Fruit fly (Drosophila melanogaster) whole organism, embryonic: Measurements from ENCODE around the gene CG31211.

Experiments
- B-H2 ChIP-seq: fragments of 200-800 bp; sonication (Bioruptor generic); optimal IDR thresholded peaks from 2 replicates; lab custom pipeline; 2018; ENCODE audit warnings: missing biosample characterization, mild to moderate bottlenecking, missing genetic modification characterization
- Bgb ChIP-seq: fragments of 200-800 bp; sonication (Bioruptor generic); IDR thresholded peaks from 2 replicates; pipeline ENCODE4 v1.3.6; 2022; ENCODE audit warnings: missing biosample characterization, missing genetic modification characterization; ENCODE audit not compliant: partially characterized antibody
- Bteb2 ChIP-seq: fragments of 200-800 bp; sonication (Bioruptor generic); optimal IDR thresholded peaks from 2 replicates; lab custom pipeline; 2016; ENCODE audit warnings: missing biosample characterization, missing genetic modification characterization
- CG10267 ChIP-seq: fragments of 200-800 bp; sonication (Bioruptor generic); optimal IDR thresholded peaks from 2 replicates; lab custom pipeline; 2018; ENCODE audit warnings: missing biosample characterization, mild to moderate bottlenecking, missing genetic modification characterization, moderate library complexity
- CG10274 ChIP-seq: fragments of 200-800 bp; sonication (Bioruptor generic); optimal IDR thresholded peaks from 3 replicates; lab custom pipeline; 2017; ENCODE audit warnings: missing biosample characterization, mild to moderate bottlenecking, missing genetic modification characterization
- CG10543 ChIP-seq: fragments of 200-800 bp; sonication (Bioruptor generic); optimal IDR thresholded peaks from 3 replicates; lab custom pipeline; 2017; ENCODE audit warnings: missing biosample characterization, mild to moderate bottlenecking, missing genetic modification characterization, moderate library complexity
- CG11456 ChIP-seq: fragments of 200-800 bp; sonication (Bioruptor generic); IDR thresholded peaks from 3 replicates; pipeline ENCODE4 v1.3.6; 2022; ENCODE audit warnings: missing biosample characterization, missing genetic modification characterization
- CG1233 ChIP-seq: fragments of 200-800 bp; sonication (Bioruptor generic); optimal IDR thresholded peaks from 4 replicates; lab custom pipeline; 2018; ENCODE audit warnings: missing biosample characterization, mild to moderate bottlenecking, missing genetic modification characterization
- CG12769 ChIP-seq: fragments of 200-800 bp; sonication (Bioruptor generic); optimal IDR thresholded peaks from 2 replicates; lab custom pipeline; 2019; ENCODE audit warnings: missing biosample characterization, mild to moderate bottlenecking, missing genetic modification characterization, moderate library complexity
- CG12942 ChIP-seq: fragments of 200-800 bp; sonication (Bioruptor generic); optimal IDR thresholded peaks from 3 replicates; lab custom pipeline; 2016; ENCODE audit warnings: missing biosample characterization, missing genetic modification characterization
- CG14860 ChIP-seq: fragments of 200-800 bp; sonication (Bioruptor generic); IDR thresholded peaks from 3 replicates; pipeline ENCODE4 v1.3.6; 2022; ENCODE audit warnings: missing biosample characterization, missing genetic modification characterization; ENCODE audit not compliant: partially characterized antibody
- CG17829 ChIP-seq: fragments of 200-800 bp; optimal IDR thresholded peaks from 2 replicates; lab custom pipeline; 2019; ENCODE audit warnings: missing biosample characterization, mild to moderate bottlenecking, missing genetic modification characterization, moderate library complexity
- CG2678 ChIP-seq: fragments of 200-800 bp; sonication (Bioruptor generic); optimal IDR thresholded peaks from 3 replicates; lab custom pipeline; 2019; ENCODE audit warnings: missing biosample characterization, mild to moderate bottlenecking, missing genetic modification characterization, moderate library complexity
- CG32532 ChIP-seq: fragments of 200-800 bp; sonication (Bioruptor generic); IDR thresholded peaks from 2 replicates; pipeline ENCODE4 v1.3.6; 2022; ENCODE audit warnings: missing biosample characterization, missing genetic modification characterization
- CG32767 ChIP-seq: fragments of 200-800 bp; sonication (Bioruptor generic); IDR thresholded peaks from 2 replicates; pipeline ENCODE4 v1.3.6; 2022; ENCODE audit warnings: missing biosample characterization, missing genetic modification characterization
- CG4282 ChIP-seq: fragments of 200-800 bp; sonication (Bioruptor generic); optimal IDR thresholded peaks from 2 replicates; lab custom pipeline; 2016; ENCODE audit warnings: missing biosample characterization, missing genetic modification characterization
- CG7987 ChIP-seq: fragments of 200-800 bp; sonication (Bioruptor generic); optimal IDR thresholded peaks from 2 replicates; lab custom pipeline; 2018; ENCODE audit warnings: missing biosample characterization, mild to moderate bottlenecking, missing genetic modification characterization, moderate library complexity
- Dip2 ChIP-seq: fragments of 200-800 bp; sonication (Bioruptor generic); IDR thresholded peaks from 2 replicates; pipeline ENCODE4 v1.3.6; 2022; ENCODE audit warnings: missing biosample characterization, missing genetic modification characterization
- Doc3 ChIP-seq: fragments of 200-800 bp; sonication (Bioruptor generic); IDR thresholded peaks from 3 replicates; pipeline ENCODE4 v1.3.6; 2022; ENCODE audit warnings: missing biosample characterization, missing genetic modification characterization; ENCODE audit not compliant: partially characterized antibody
- Eip74EF ChIP-seq, 2 experiments: fragments of 200-800 bp in 1 of 2; fragments of >200 bp in 1 of 2; sonication (Bioruptor generic) in 1 of 2; optimal IDR thresholded peaks; 2 replicates each; lab custom pipeline; 2017 to 2019; ENCODE audit warnings: missing biosample characterization in 2 of 2, missing genetic modification characterization in 2 of 2, mild to moderate bottlenecking in 1 of 2, moderate library complexity in 1 of 2
- Fer1 ChIP-seq: fragments of 200-800 bp; sonication (Bioruptor generic); optimal IDR thresholded peaks from 2 replicates; lab custom pipeline; 2017; ENCODE audit warnings: missing biosample characterization, mild to moderate bottlenecking, missing genetic modification characterization
- GATAe ChIP-seq: fragments of 200-800 bp; sonication (Bioruptor generic); conservative IDR thresholded peaks from 2 replicates; pipeline ENCODE4 v1.3.6; 2022; ENCODE audit warnings: missing biosample characterization, missing genetic modification characterization
- Jarid2 ChIP-seq: fragments of 200-800 bp; sonication (Bioruptor generic); optimal IDR thresholded peaks from 3 replicates; lab custom pipeline; 2017; ENCODE audit warnings: mild to moderate bottlenecking, missing biosample characterization, missing genetic modification reagents, missing genetic modification characterization
- Mad ChIP-seq: fragments of 200-800 bp; sonication (Bioruptor generic); optimal IDR thresholded peaks from 2 replicates; lab custom pipeline; 2016; ENCODE audit warnings: missing biosample characterization, missing genetic modification characterization
- Max ChIP-seq: fragments of 200-800 bp; sonication (Bioruptor generic); optimal IDR thresholded peaks from 2 replicates; lab custom pipeline; 2016; ENCODE audit warnings: missing biosample characterization, mild to moderate bottlenecking, missing genetic modification characterization
- Mrtf ChIP-seq: fragments of 200-800 bp; sonication (Bioruptor generic); IDR thresholded peaks from 3 replicates; pipeline ENCODE4 v1.3.6; 2022; ENCODE audit warnings: missing biosample characterization, missing genetic modification characterization
- NC2β ChIP-seq: fragments of 200-800 bp; sonication (Bioruptor generic); optimal IDR thresholded peaks from 2 replicates; lab custom pipeline; 2016; ENCODE audit warnings: missing biosample characterization, missing genetic modification characterization
- Oli ChIP-seq: fragments of 200-800 bp; sonication (Bioruptor generic); optimal IDR thresholded peaks from 2 replicates; lab custom pipeline; 2018; ENCODE audit warnings: missing biosample characterization, mild to moderate bottlenecking, missing genetic modification characterization, moderate library complexity
- Pdp1 ChIP-seq, 2 experiments: fragments of 200-800 bp; sonication (Bioruptor generic); optimal IDR thresholded peaks; 3 replicates each; lab custom pipeline; 2016; ENCODE audit warnings: missing biosample characterization in 2 of 2, missing genetic modification characterization in 2 of 2, mild to moderate bottlenecking in 1 of 2, moderate library complexity in 1 of 2
- crc ChIP-seq: fragments of 200-800 bp; sonication (Bioruptor generic); optimal IDR thresholded peaks from 2 replicates; lab custom pipeline; 2016; ENCODE audit warnings: missing biosample characterization, missing genetic modification characterization
- crp ChIP-seq, 2 experiments: fragments of 200-800 bp; sonication (Bioruptor generic); optimal IDR thresholded peaks; 2 replicates in 1 of 2; 3 replicates in 1 of 2; lab custom pipeline; 2017; ENCODE audit warnings: missing biosample characterization in 2 of 2, missing genetic modification characterization in 2 of 2, mild to moderate bottlenecking in 1 of 2, moderate library complexity in 1 of 2
- disco-r ChIP-seq: fragments of 200-800 bp; sonication (Bioruptor generic); optimal IDR thresholded peaks from 2 replicates; lab custom pipeline; 2016; ENCODE audit warnings: missing biosample characterization, missing genetic modification characterization
- en ChIP-seq: fragments of 200-800 bp; sonication (Bioruptor generic); optimal IDR thresholded peaks from 2 replicates; lab custom pipeline; 2016; ENCODE audit warnings: missing biosample characterization, missing genetic modification characterization
- fd102C ChIP-seq: fragments of 200-800 bp; sonication (Bioruptor generic); optimal IDR thresholded peaks from 2 replicates; lab custom pipeline; 2018; ENCODE audit warnings: missing biosample characterization, mild to moderate bottlenecking, missing genetic modification characterization, moderate library complexity
- ftz-f1 ChIP-seq: fragments of 200-800 bp; sonication (Bioruptor generic); optimal IDR thresholded peaks from 2 replicates; lab custom pipeline; 2016; ENCODE audit warnings: missing biosample characterization, missing genetic modification characterization
- gcm ChIP-seq: fragments of 200-800 bp; sonication (Bioruptor generic); optimal IDR thresholded peaks from 2 replicates; lab custom pipeline; 2019; ENCODE audit warnings: missing biosample characterization, mild to moderate bottlenecking, missing genetic modification characterization, moderate library complexity
- grau ChIP-seq: fragments of 200-800 bp; optimal IDR thresholded peaks from 3 replicates; lab custom pipeline; 2019; ENCODE audit warnings: missing biosample characterization, mild to moderate bottlenecking, missing genetic modification characterization, moderate library complexity
- h ChIP-seq: fragments of >200 bp; optimal IDR thresholded peaks from 2 replicates; lab custom pipeline; 2017
- hb ChIP-seq: fragments of 200-800 bp; sonication (Bioruptor generic); IDR thresholded peaks from 3 replicates; pipeline ENCODE4 v1.3.6; 2022; ENCODE audit warnings: missing biosample characterization, missing genetic modification characterization; ENCODE audit not compliant: partially characterized antibody
- hkb ChIP-seq, 2 experiments: fragments of 200-800 bp in 1 of 2; fragments of >200 bp in 1 of 2; sonication (Bioruptor generic) in 1 of 2; IDR thresholded peaks in 1 of 2; optimal IDR thresholded peaks in 1 of 2; 2 replicates each; pipeline versions ENCODE4 v1.3.6 to Lab custom; 2017 to 2022; ENCODE audit warnings: missing biosample characterization in 1 of 2, missing genetic modification characterization in 1 of 2
- lbe ChIP-seq: fragments of 200-800 bp; sonication (Bioruptor generic); optimal IDR thresholded peaks from 2 replicates; lab custom pipeline; 2016; ENCODE audit warnings: missing biosample characterization, mild to moderate bottlenecking, missing genetic modification characterization
- lilli ChIP-seq: fragments of 200-800 bp; sonication (Bioruptor generic); optimal IDR thresholded peaks from 3 replicates; lab custom pipeline; 2016; ENCODE audit warnings: missing biosample characterization, missing genetic modification characterization
- pum ChIP-seq: fragments of 200-800 bp; sonication (Bioruptor generic); optimal IDR thresholded peaks from 2 replicates; lab custom pipeline; 2016; ENCODE audit warnings: missing biosample characterization, missing genetic modification characterization
- sc ChIP-seq, 3 experiments: fragments of >200 bp in 2 of 3; fragments of 200-800 bp in 1 of 3; sonication (Bioruptor generic) in 1 of 3; optimal IDR thresholded peaks; 2 replicates in 2 of 3; 3 replicates in 1 of 3; lab custom pipeline; 2017; ENCODE audit warnings: mild to moderate bottlenecking in 1 of 3, missing biosample characterization in 1 of 3, missing genetic modification characterization in 1 of 3, missing genetic modification reagents in 1 of 3
- sna ChIP-seq: fragments of 200-800 bp; sonication (Bioruptor generic); IDR thresholded peaks from 2 replicates; pipeline ENCODE4 v1.3.6; 2022; ENCODE audit warnings: missing biosample characterization, missing genetic modification characterization; ENCODE audit not compliant: partially characterized antibody
- toy ChIP-seq: fragments of 200-800 bp; sonication (Bioruptor generic); IDR thresholded peaks from 2 replicates; pipeline ENCODE4 v1.3.6; 2022; ENCODE audit warnings: missing biosample characterization, missing genetic modification characterization
- trh ChIP-seq: fragments of 200-800 bp; sonication (Bioruptor generic); optimal IDR thresholded peaks from 2 replicates; lab custom pipeline; 2016; ENCODE audit warnings: missing biosample characterization, missing genetic modification characterization
- ttk ChIP-seq: fragments of 200-800 bp; sonication (Bioruptor generic); IDR thresholded peaks from 2 replicates; pipeline ENCODE4 v2.1.2; 2022; ENCODE audit warnings: missing biosample characterization, missing genetic modification characterization
- usp ChIP-seq: fragments of >200 bp; optimal IDR thresholded peaks from 2 replicates; lab custom pipeline; 2017; ENCODE audit warnings: missing biosample characterization, missing genetic modification characterization
- vvl ChIP-seq: fragments of 200-800 bp; sonication (Bioruptor generic); IDR thresholded peaks from 2 replicates; pipeline ENCODE4 v1.3.6; 2022; ENCODE audit warnings: missing biosample characterization, missing genetic modification characterization

The CG31211 gene

DNA sequence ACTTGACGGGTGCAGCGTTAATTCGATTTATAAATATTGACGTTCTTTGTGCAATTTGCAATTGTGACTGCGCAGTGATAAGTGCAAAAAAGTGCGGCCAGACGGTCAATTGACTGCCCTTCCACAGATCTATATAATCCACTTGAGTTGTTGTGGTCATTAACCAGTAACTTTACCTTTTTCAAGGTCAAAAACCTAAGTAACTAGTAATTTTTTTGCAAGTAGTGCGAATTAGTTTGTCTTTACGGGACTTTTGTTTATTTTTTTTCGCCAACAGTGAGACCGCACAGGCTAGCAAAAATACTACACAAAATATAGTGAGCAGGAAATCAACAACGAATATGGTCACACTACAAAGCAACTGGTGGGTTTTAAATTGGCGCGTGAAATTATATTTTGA is 25.2 kb downstream of the CG31211 start, which contains the start of gene Tango9 (continued):
- no peak for TF ChIP-seq usp (GFP tag; lab: Kevin White, UChicago)
- no peak for TF ChIP-seq Dip2 (GFP tag; lab: Robert Waterston, UW)
- no peak for TF ChIP-seq disco-r (GFP tag; lab: Kevin White, UChicago)
- TF ChIP-seq fd102C (GFP tag; lab: Kevin White, UChicago), result no peak
- TF ChIP-seq CG32532, result no peak
- TF ChIP-seq Max, result no peak
- no peak for TF ChIP-seq Mad (GFP tag; lab: Kevin White, UChicago)
- TF ChIP-seq ttk (GFP tag; lab: Robert Waterston, UW), result no peak
- TF ChIP-seq Doc3 (GFP tag; lab: Robert Waterston, UW), result no peak
- no peak for TF ChIP-seq Mrtf
- no peak for TF ChIP-seq hb (GFP tag; lab: Robert Waterston, UW)
- TF ChIP-seq CG10543 (GFP tag; lab: Kevin White, UChicago), result no peak
- TF ChIP-seq CG12769 (tag; lab: Kevin White, UChicago), result no peak
- no peak for TF ChIP-seq CG2678
- no peak for TF ChIP-seq CG14860 (GFP tag; lab: Robert Waterston, UW)
- TF ChIP-seq CG17829, result peak; percentile 21
- no peak for TF ChIP-seq pum (GFP tag; lab: Kevin White, UChicago)
- TF ChIP-seq grau (tag; lab: Kevin White, UChicago), result peak; percentile 13
- peak; percentile 23 for TF ChIP-seq B-H2
- TF ChIP-seq sc (optimal IDR thresholded peaks at IDR 0.05; lab: Kevin White, UChicago), result no peak
- TF ChIP-seq sc (GFP tag; optimal IDR thresholded peaks at IDR 0.05; lab: Kevin White, UChicago), result no peak
- no peak for TF ChIP-seq gcm (GFP tag; lab: Kevin White, UChicago)
- TF ChIP-seq trh (GFP tag; lab: Kevin White, UChicago), result no peak
- TF ChIP-seq CG10274 (GFP tag; lab: Kevin White, UChicago), result peak; percentile 60
- TF ChIP-seq sna (GFP tag; lab: Robert Waterston, UW), result no peak
- TF ChIP-seq CG32767 (GFP tag; lab: Robert Waterston, UW), result no peak
- TF ChIP-seq hkb (optimal IDR thresholded peaks at IDR 0.05; lab: Kevin White, UChicago), result no peak
- no peak for TF ChIP-seq hkb (GFP tag; IDR thresholded peaks at IDR 0.05; lab: Robert Waterston, UW)
- TF ChIP-seq ftz-f1, result peak; percentile 11
- TF ChIP-seq lilli (GFP tag; lab: Kevin White, UChicago), result no peak
- TF ChIP-seq CG7987 (GFP tag; lab: Kevin White, UChicago), result no peak
- no peak for TF ChIP-seq Eip74EF (GFP tag; optimal IDR thresholded peaks at IDR 0.05; lab: Kevin White, UChicago)
- TF ChIP-seq CG4282, result no peak
- no peak for TF ChIP-seq CG11456 (GFP tag; lab: Robert Waterston, UW)
- TF ChIP-seq Fer1 (GFP tag; lab: Kevin White, UChicago), result peak; percentile 22
- TF ChIP-seq crc (GFP tag; lab: Kevin White, UChicago), result no peak
- peak; percentile 39 for TF ChIP-seq CG10267 (tag; lab: Kevin White, UChicago)
- TF ChIP-seq CG12942 (GFP tag; lab: Kevin White, UChicago), result no peak
- no peak for TF ChIP-seq Bgb
- no peak for TF ChIP-seq h (lab: Kevin White, UChicago)
- no peak for TF ChIP-seq GATAe (GFP tag; lab: Robert Waterston, UW)
- TF ChIP-seq CG1233, result no peak
- TF ChIP-seq Bteb2 (GFP tag; lab: Kevin White, UChicago), result no peak
- TF ChIP-seq NC2β (GFP tag; lab: Kevin White, UChicago), result no peak
- TF ChIP-seq lbe (GFP tag; lab: Kevin White, UChicago), result no peak
- 0 out of 2 replicates have a peak, but pooled peaks have one; percentile 33 for TF ChIP-seq vvl (GFP tag; lab: Robert Waterston, UW)
- no peak for TF ChIP-seq Jarid2 (GFP tag; lab: Kevin White, UChicago)
- peak in 1 of 2 experiments; percentile 18 for TF ChIP-seq Pdp1 (GFP tag; optimal IDR thresholded peaks at IDR 0.05; lab: Kevin White, UChicago)
- TF ChIP-seq crp (GFP tag; optimal IDR thresholded peaks at IDR 0.05; lab: Kevin White, UChicago), result peak in 1 of 2 experiments; percentile 13
- TF ChIP-seq en (GFP tag; lab: Kevin White, UChicago), result no peak
- no peak for TF ChIP-seq toy
- no peak for TF ChIP-seq Oli
